Worm (Caenorhabditis elegans): ENCODE data around the gene sre-11.
"Not testable (repeated sequence)": the region's sequence is repeated elsewhere in the genome, so short reads cannot be mapped to it uniquely, and the experiment has no call there.

Gene sre-11

ce11 chrV:7705316-7705715, 21.6 kb upstream of the sre-11 start, which contains the start of gene srw-3:
srw-3 (plus strand) TSS chrV:7705616.
- no peak for TF ChIP-seq B0261.1 (tag; optimal IDR thresholded peaks at IDR 0.05)
- TF ChIP-seq zim-3 (tag; optimal IDR thresholded peaks at IDR 0.05) = no peak
- TF ChIP-seq Y67H2A.10 (GFP tag; conservative IDR thresholded peaks at IDR 0.05) = no peak
- no peak for TF ChIP-seq lsy-27 (tag; optimal IDR thresholded peaks at IDR 0.05; ENCODE audit: borderline replicate concordance, insufficient read depth)
- no peak for TF ChIP-seq F55B11.4 (tag; optimal IDR thresholded peaks at IDR 0.05; ENCODE audit: borderline replicate concordance, insufficient read depth)
- TF ChIP-seq zfh-2 (GFP tag; conservative IDR thresholded peaks at IDR 0.05) = no peak
- no peak for TF ChIP-seq tbp1 (GFP tag; optimal IDR thresholded peaks at IDR 0.05)
- TF ChIP-seq nhr-120 (GFP tag; IDR thresholded peaks at IDR 0.05) = no peak
- TF ChIP-seq repo-1 (tag; optimal IDR thresholded peaks at IDR 0.05) = no peak
- no peak for TF ChIP-seq cebp-2 (GFP tag; IDR thresholded peaks at IDR 0.05)
- no peak for TF ChIP-seq unc-62 (GFP tag; optimal IDR thresholded peaks at IDR 0.05)
- TF ChIP-seq K11D2.4 (GFP tag; IDR thresholded peaks at IDR 0.05) = no peak
- TF ChIP-seq ceh-91 (GFP tag; IDR thresholded peaks at IDR 0.05) = no peak
- no peak for TF ChIP-seq efl-1 (GFP tag; optimal IDR thresholded peaks at IDR 0.05)
- TF ChIP-seq xnd-1 (tag; optimal IDR thresholded peaks at IDR 0.05) = no peak
- TF ChIP-seq madf-8 (GFP tag; conservative IDR thresholded peaks at IDR 0.05) = no peak
- TF ChIP-seq C06A6.2 (GFP tag; conservative IDR thresholded peaks at IDR 0.05) = no peak
- TF ChIP-seq snpc-3.4 (tag; optimal IDR thresholded peaks at IDR 0.05) = no peak
- no peak for TF ChIP-seq lir-1 (GFP tag; conservative IDR thresholded peaks at IDR 0.05)

- TF ChIP-seq lin-26 (GFP tag; IDR thresholded peaks at IDR 0.05); F39B2.1 (GFP tag; IDR thresholded peaks at IDR 0.05); T26A5.8 (tag; optimal IDR thresholded peaks at IDR 0.05): not testable (repeated sequence)
Observed at ce11 chrV:7703536-7703935, 19.8 kb upstream of the sre-11 start, which contains the start of gene srsx-40. srsx-40 (minus strand) TSS chrV:7703636.

ce11 chrV:7696842-7697241, 13.1 kb upstream of the sre-11 start, which contains the start of gene ZK105.3:
ZK105.3 (plus strand) TSS chrV:7697142.
- TF ChIP-seq pha-4 (tag; optimal IDR thresholded peaks at IDR 0.05) (no peak), zfh-2 (GFP tag; conservative IDR thresholded peaks at IDR 0.05) (no peak), dpff-1 (tag; optimal IDR thresholded peaks at IDR 0.05) (no peak), hlh-12 (tag; optimal IDR thresholded peaks at IDR 0.05) (no peak), tbp1 (GFP tag; optimal IDR thresholded peaks at IDR 0.05) (no peak), gei-17 (GFP tag; optimal IDR thresholded peaks at IDR 0.05) (no peak), Y67H2A.10 (GFP tag; conservative IDR thresholded peaks at IDR 0.05) (no peak), ceh-58 (GFP tag; IDR thresholded peaks at IDR 0.05) (no peak), ceh-40 (GFP tag; IDR thresholded peaks at IDR 0.05) (no peak), lin-26 (GFP tag; IDR thresholded peaks at IDR 0.05) (no peak)

- TF ChIP-seq bed-2 (GFP tag; IDR thresholded peaks at IDR 0.05) (no peak), nhr-120 (GFP tag; IDR thresholded peaks at IDR 0.05) (no peak), ceh-91 (GFP tag; IDR thresholded peaks at IDR 0.05) (no peak), cebp-1 (GFP tag; IDR thresholded peaks at IDR 0.05) (no peak), cebp-1 (tag; optimal IDR thresholded peaks at IDR 0.05) (no peak), pbrm-1 (GFP tag; IDR thresholded peaks at IDR 0.05) (no peak), madf-10 (tag; optimal IDR thresholded peaks at IDR 0.05) (no peak), mel-28 (tag; optimal IDR thresholded peaks at IDR 0.05; ENCODE audit: borderline replicate concordance) (no peak)
Observed at ce11 chrV:7693394-7693793, 9.6 kb upstream of the sre-11 start, which contains the start of gene C12D5.10. C12D5.10 (minus strand) TSS chrV:7693494.
